Fruit fly (Drosophila melanogaster) whole organism, embryonic: ENCODE results near the gene RpS14a.

Source experiments
- Blimp-1 ChIP-seq: fragments of 200-800 bp; sonication (Bioruptor generic); optimal IDR thresholded peaks from 3 replicates; lab custom pipeline; 2018; ENCODE audit warnings: missing biosample characterization, missing genetic modification characterization, mild to moderate bottlenecking, moderate library complexity, missing genetic modification reagents
- CG10654 ChIP-seq: fragments of 200-800 bp; sonication (Bioruptor generic); optimal IDR thresholded peaks from 2 replicates; lab custom pipeline; 2016; ENCODE audit warnings: missing biosample characterization, missing genetic modification characterization
- CG1233 ChIP-seq: fragments of 200-800 bp; sonication (Bioruptor generic); optimal IDR thresholded peaks from 4 replicates; lab custom pipeline; 2018; ENCODE audit warnings: missing biosample characterization, mild to moderate bottlenecking, missing genetic modification characterization
- CG13123 ChIP-seq: fragments of 200-800 bp; sonication (Bioruptor generic); optimal IDR thresholded peaks from 2 replicates; lab custom pipeline; 2016; ENCODE audit warnings: missing biosample characterization, missing genetic modification characterization
- CG13894 ChIP-seq: fragments of 200-800 bp; sonication (Bioruptor generic); optimal IDR thresholded peaks from 3 replicates; lab custom pipeline; 2018; ENCODE audit warnings: missing biosample characterization, mild to moderate bottlenecking, missing genetic modification characterization, moderate library complexity
- CG14050 ChIP-seq: fragments of 200-800 bp; sonication (Bioruptor generic); IDR thresholded peaks from 3 replicates; pipeline ENCODE4 v1.3.6; 2022; ENCODE audit warnings: missing biosample characterization, missing genetic modification characterization
- CG15514 ChIP-seq: fragments of 200-800 bp; sonication (Bioruptor generic); optimal IDR thresholded peaks from 3 replicates; lab custom pipeline; 2017; ENCODE audit warnings: missing biosample characterization, missing genetic modification characterization, mild to moderate bottlenecking, moderate library complexity, missing genetic modification reagents
- CG17829 ChIP-seq: fragments of 200-800 bp; optimal IDR thresholded peaks from 2 replicates; lab custom pipeline; 2019; ENCODE audit warnings: missing biosample characterization, mild to moderate bottlenecking, missing genetic modification characterization, moderate library complexity
- CG17912 ChIP-seq: fragments of 200-800 bp; sonication (Bioruptor generic); optimal IDR thresholded peaks from 2 replicates; lab custom pipeline; 2018; ENCODE audit warnings: missing biosample characterization, mild to moderate bottlenecking, missing genetic modification characterization
- CG18011 ChIP-seq: fragments of 200-800 bp; sonication (Bioruptor generic); optimal IDR thresholded peaks from 2 replicates; lab custom pipeline; 2017; ENCODE audit warnings: missing biosample characterization, missing genetic modification characterization, mild to moderate bottlenecking, moderate library complexity, missing genotype
- CG3065 ChIP-seq: fragments of 200-800 bp; sonication (Bioruptor generic); optimal IDR thresholded peaks from 2 replicates; lab custom pipeline; 2016; ENCODE audit warnings: missing biosample characterization, missing genetic modification characterization
- CG3163 ChIP-seq: fragments of 200-800 bp; sonication (Bioruptor generic); optimal IDR thresholded peaks from 3 replicates; lab custom pipeline; 2016; ENCODE audit warnings: missing biosample characterization, missing genetic modification characterization
- CG3838 ChIP-seq: fragments of 200-800 bp; sonication (Bioruptor generic); optimal IDR thresholded peaks from 3 replicates; lab custom pipeline; 2016; ENCODE audit warnings: missing biosample characterization, missing genetic modification characterization
- CG6175 ChIP-seq: fragments of 200-800 bp; sonication (Bioruptor generic); IDR thresholded peaks from 3 replicates; pipeline ENCODE4 v1.3.6; 2022; ENCODE audit warnings: missing biosample characterization, missing genetic modification characterization
- CG6254 ChIP-seq: fragments of 200-800 bp; sonication (Bioruptor generic); optimal IDR thresholded peaks from 3 replicates; lab custom pipeline; 2017; ENCODE audit warnings: mild to moderate bottlenecking, missing biosample characterization, missing genetic modification reagents, missing genetic modification characterization
- CG6654 ChIP-seq: fragments of 200-800 bp; sonication (Bioruptor generic); optimal IDR thresholded peaks from 2 replicates; lab custom pipeline; 2017; ENCODE audit warnings: missing biosample characterization, mild to moderate bottlenecking, missing genetic modification characterization
- CG6791 ChIP-seq: fragments of 200-800 bp; sonication (Bioruptor generic); IDR thresholded peaks from 3 replicates; pipeline ENCODE4 v1.3.6; 2022; ENCODE audit warnings: missing biosample characterization, missing genetic modification characterization; ENCODE audit not compliant: partially characterized antibody
- CG7556 ChIP-seq: fragments of 200-800 bp; sonication (Bioruptor generic); optimal IDR thresholded peaks from 2 replicates; lab custom pipeline; 2017; ENCODE audit warnings: missing biosample characterization, mild to moderate bottlenecking, missing genetic modification characterization
- CG8281 ChIP-seq: fragments of 200-800 bp; sonication (Bioruptor generic); optimal IDR thresholded peaks from 2 replicates; lab custom pipeline; 2018; ENCODE audit warnings: missing biosample characterization, mild to moderate bottlenecking, missing genetic modification characterization, moderate library complexity
- CkIIα-i1 ChIP-seq: fragments of 200-800 bp; sonication (Bioruptor generic); IDR thresholded peaks from 2 replicates; pipeline ENCODE4 v1.3.6; 2022; ENCODE audit warnings: missing biosample characterization, missing genetic modification characterization
- CrebB ChIP-seq: fragments of 200-800 bp; sonication (Bioruptor generic); optimal IDR thresholded peaks from 3 replicates; lab custom pipeline; 2018; ENCODE audit warnings: missing biosample characterization, mild to moderate bottlenecking, missing genetic modification characterization
- ERR ChIP-seq: fragments of 200-800 bp; sonication (Bioruptor generic); optimal IDR thresholded peaks from 2 replicates; lab custom pipeline; 2016; ENCODE audit warnings: missing biosample characterization, missing genetic modification characterization
- Hmx ChIP-seq: fragments of 200-800 bp; sonication (Bioruptor generic); optimal IDR thresholded peaks from 2 replicates; lab custom pipeline; 2016; ENCODE audit warnings: missing biosample characterization, missing genetic modification characterization
- Meics ChIP-seq: fragments of 200-800 bp; sonication (Bioruptor generic); optimal IDR thresholded peaks from 2 replicates; lab custom pipeline; 2017; ENCODE audit warnings: missing biosample characterization, mild to moderate bottlenecking, missing genetic modification characterization
- Nf-YB ChIP-seq: fragments of 200-800 bp; sonication (Bioruptor generic); optimal IDR thresholded peaks from 3 replicates; lab custom pipeline; 2019; ENCODE audit warnings: missing biosample characterization, mild to moderate bottlenecking, missing genetic modification characterization, moderate library complexity
- Nf-YC ChIP-seq: fragments of 200-800 bp; optimal IDR thresholded peaks from 3 replicates; lab custom pipeline; 2019; ENCODE audit warnings: missing biosample characterization, mild to moderate bottlenecking, missing genetic modification characterization, moderate library complexity
- Oaz ChIP-seq: fragments of 200-800 bp; sonication (Bioruptor generic); IDR thresholded peaks from 2 replicates; pipeline ENCODE4 v1.3.6; 2022; ENCODE audit warnings: missing biosample characterization, missing genetic modification characterization
- PHDP ChIP-seq: fragments of 200-800 bp; sonication (Bioruptor generic); optimal IDR thresholded peaks from 3 replicates; lab custom pipeline; 2018; ENCODE audit warnings: missing biosample characterization, mild to moderate bottlenecking, missing genetic modification characterization, moderate library complexity
- Rfx ChIP-seq: fragments of 200-800 bp; sonication (Bioruptor generic); IDR thresholded peaks from 2 replicates; pipeline ENCODE4 v1.3.6; 2022; ENCODE audit warnings: missing biosample characterization, missing genetic modification characterization
- Six4 ChIP-seq: fragments of 200-800 bp; sonication (Bioruptor generic); optimal IDR thresholded peaks from 2 replicates; lab custom pipeline; 2016; ENCODE audit warnings: missing biosample characterization, missing genetic modification characterization
- Taf1 ChIP-seq: fragments of 200-800 bp; sonication (Bioruptor generic); IDR thresholded peaks from 2 replicates; pipeline ENCODE4 v1.3.6; 2022; ENCODE audit warnings: missing biosample characterization, missing genetic modification characterization
- Usf ChIP-seq: fragments of 200-800 bp; sonication (Bioruptor generic); optimal IDR thresholded peaks from 2 replicates; lab custom pipeline; 2017; ENCODE audit warnings: missing genotype, missing biosample characterization, missing genetic modification characterization
- ara ChIP-seq: fragments of 200-800 bp; sonication (Bioruptor generic); IDR thresholded peaks from 2 replicates; pipeline ENCODE4 v1.3.6; 2022; ENCODE audit warnings: missing biosample characterization, missing genetic modification characterization
- cato ChIP-seq: fragments of 200-800 bp; sonication (Bioruptor generic); optimal IDR thresholded peaks from 2 replicates; lab custom pipeline; 2016; ENCODE audit warnings: missing biosample characterization, missing genetic modification characterization, borderline replicate concordance
- chif ChIP-seq, 2 experiments: fragments of 200-800 bp; sonication (Bioruptor generic); optimal IDR thresholded peaks; 3 replicates each; lab custom pipeline; 2016; ENCODE audit warnings: missing biosample characterization in 2 of 2, missing genetic modification characterization in 2 of 2
- cwo ChIP-seq: fragments of 200-800 bp; sonication (Bioruptor generic); optimal IDR thresholded peaks from 3 replicates; lab custom pipeline; 2017; ENCODE audit warnings: missing biosample characterization, missing genetic modification characterization, mild to moderate bottlenecking, moderate library complexity, missing genetic modification reagents
- gem ChIP-seq: fragments of 200-800 bp; sonication (Bioruptor generic); optimal IDR thresholded peaks from 2 replicates; lab custom pipeline; 2019; ENCODE audit warnings: missing biosample characterization, mild to moderate bottlenecking, missing genetic modification characterization, moderate library complexity
- gsb ChIP-seq: fragments of 200-800 bp; sonication (Bioruptor generic); IDR thresholded peaks from 2 replicates; pipeline ENCODE4 v1.3.6; 2022; ENCODE audit warnings: missing biosample characterization, missing genetic modification characterization
- hb ChIP-seq: fragments of 200-800 bp; sonication (Bioruptor generic); IDR thresholded peaks from 3 replicates; pipeline ENCODE4 v1.3.6; 2022; ENCODE audit warnings: missing biosample characterization, missing genetic modification characterization; ENCODE audit not compliant: partially characterized antibody
- kni ChIP-seq: fragments of 200-800 bp; sonication (Bioruptor generic); optimal IDR thresholded peaks from 3 replicates; lab custom pipeline; 2017; ENCODE audit warnings: mild to moderate bottlenecking, missing biosample characterization, missing genetic modification reagents, missing genetic modification characterization
- lab ChIP-seq: fragments of 200-800 bp; sonication (Bioruptor generic); optimal IDR thresholded peaks from 3 replicates; lab custom pipeline; 2017; ENCODE audit warnings: missing biosample characterization, missing genetic modification characterization, mild to moderate bottlenecking, moderate library complexity, missing genetic modification reagents
- org-1 ChIP-seq: fragments of 200-800 bp; sonication (Bioruptor generic); optimal IDR thresholded peaks from 2 replicates; lab custom pipeline; 2017; ENCODE audit warnings: missing biosample characterization, missing genetic modification characterization
- phol ChIP-seq: fragments of 200-800 bp; sonication (Bioruptor generic); optimal IDR thresholded peaks from 3 replicates; lab custom pipeline; 2018; ENCODE audit warnings: missing biosample characterization, mild to moderate bottlenecking, missing genetic modification characterization, moderate library complexity
- stwl ChIP-seq: fragments of 200-800 bp; sonication (Bioruptor generic); optimal IDR thresholded peaks from 3 replicates; lab custom pipeline; 2018; ENCODE audit warnings: missing biosample characterization, mild to moderate bottlenecking, missing genetic modification characterization, moderate library complexity
- twi ChIP-seq: fragments of 200-800 bp; optimal IDR thresholded peaks from 2 replicates; lab custom pipeline; 2019; ENCODE audit warnings: missing biosample characterization, mild to moderate bottlenecking, missing genetic modification characterization, moderate library complexity
- vvl ChIP-seq: fragments of 200-800 bp; sonication (Bioruptor generic); IDR thresholded peaks from 2 replicates; pipeline ENCODE4 v1.3.6; 2022; ENCODE audit warnings: missing biosample characterization, missing genetic modification characterization
- zen ChIP-seq: fragments of 200-800 bp; sonication (Bioruptor generic); optimal IDR thresholded peaks from 3 replicates; lab custom pipeline; 2018; ENCODE audit warnings: missing biosample characterization, mild to moderate bottlenecking, missing genetic modification characterization, moderate library complexity

Gene RpS14a

dm6 chrX:7937588-7938481 is 4.3 kb downstream of the RpS14a start (continued):
- TF ChIP-seq CG17829 (tag; lab: Kevin White, UChicago) (peak; percentile 83), CkIIα-i1 (GFP tag; lab: Robert Waterston, UW) (no peak), hb (GFP tag; lab: Robert Waterston, UW) (no peak), cato (peak; percentile 74), Blimp-1 (GFP tag; lab: Kevin White, UChicago) (peak; percentile 77), CG15514 (GFP tag; lab: Kevin White, UChicago) (peak; percentile 7), CG3838 (peak; percentile 34), CG3065 (GFP tag; lab: Kevin White, UChicago) (peak; percentile 53), CG10654 (GFP tag; lab: Kevin White, UChicago) (peak; percentile 72), Meics (GFP tag; lab: Kevin White, UChicago) (peak; percentile 68), CrebB (tag; lab: Kevin White, UChicago) (peak; percentile 2), ara (peak; percentile 47; the same call in 1 of the 2 replicates), CG18011 (peak; percentile 16), Hmx (GFP tag; lab: Kevin White, UChicago) (no peak), org-1 (GFP tag; lab: Kevin White, UChicago) (peak; percentile 85), CG1233 (peak; percentile 77), CG8281 (tag; lab: Kevin White, UChicago) (peak; percentile 65), Nf-YB (GFP tag; lab: Kevin White, UChicago) (peak; percentile 67), CG6254 (peak; percentile 77), phol (tag; lab: Kevin White, UChicago) (peak; percentile 92), CG13123 (GFP tag; lab: Kevin White, UChicago) (peak; percentile 23), gem (peak; percentile 89), CG17912 (GFP tag; lab: Kevin White, UChicago) (peak; percentile 48), Nf-YC (tag; lab: Kevin White, UChicago) (peak; percentile 62), CG7556 (GFP tag; lab: Kevin White, UChicago) (peak; percentile 89), CG3163 (peak; percentile 48), vvl (GFP tag; lab: Robert Waterston, UW) (peak; percentile 73), chif (GFP tag; optimal IDR thresholded peaks at IDR 0.05; lab: Kevin White, UChicago) (peak; percentile 86 to 92), Six4 (GFP tag; lab: Kevin White, UChicago) (peak; percentile 77), zen (tag; lab: Kevin White, UChicago) (peak; percentile 54), ERR (GFP tag; lab: Kevin White, UChicago) (peak; percentile 25), kni (GFP tag; lab: Kevin White, UChicago) (peak; percentile 87), CG6654 (peak; percentile 67), gsb (GFP tag; lab: Robert Waterston, UW) (no peak), CG14050 (GFP tag; lab: Robert Waterston, UW) (peak; percentile 38; the same call in 1 of the 3 replicates), CG6175 (GFP tag; lab: Robert Waterston, UW) (no peak), CG6791 (GFP tag; lab: Robert Waterston, UW) (no peak), Rfx (peak; percentile 50), Usf (GFP tag; lab: Kevin White, UChicago) (peak; percentile 68), PHDP (tag; lab: Kevin White, UChicago) (peak; percentile 72), twi (peak; percentile 56), Oaz (GFP tag; lab: Robert Waterston, UW) (0 out of 2 replicates have a peak, but pooled peaks have one; percentile 27), lab (GFP tag; lab: Kevin White, UChicago) (peak; percentile 65), Taf1 (GFP tag; lab: Robert Waterston, UW) (no peak), cwo (GFP tag; lab: Kevin White, UChicago) (peak; percentile 58), stwl (tag; lab: Kevin White, UChicago) (no peak), CG13894 (tag; lab: Kevin White, UChicago) (no peak)
